Fruit fly (Drosophila melanogaster) whole organism, pupa: ENCODE results near the gene Ids.

Source experiments
- CG10348 ChIP-seq: fragments of 200-800 bp; sonication (Bioruptor generic); IDR thresholded peaks from 2 replicates; pipeline ENCODE4 v1.3.6; 2022; ENCODE audit warnings: missing biosample characterization, missing genetic modification characterization
- CG12605 ChIP-seq: fragments of 200-800 bp; sonication (Bioruptor generic); IDR thresholded peaks from 2 replicates; pipeline ENCODE4 v1.3.6; 2022; ENCODE audit warnings: missing biosample characterization, missing genetic modification characterization
- CG13204 ChIP-seq: fragments of 200-800 bp; sonication (Bioruptor generic); optimal IDR thresholded peaks from 2 replicates; lab custom pipeline; 2018; ENCODE audit warnings: missing biosample characterization, mild to moderate bottlenecking, missing genetic modification characterization, moderate library complexity
- CG14655 ChIP-seq: fragments of 200-800 bp; sonication (Bioruptor generic); optimal IDR thresholded peaks from 3 replicates; lab custom pipeline; 2017; ENCODE audit warnings: mild to moderate bottlenecking, missing biosample characterization, missing genetic modification reagents, missing genetic modification characterization
- CG15710 ChIP-seq: fragments of 200-800 bp; sonication (Bioruptor generic); optimal IDR thresholded peaks from 2 replicates; lab custom pipeline; 2018; ENCODE audit warnings: missing biosample characterization, mild to moderate bottlenecking, missing genetic modification characterization, moderate library complexity
- CG17806 ChIP-seq: fragments of 200-800 bp; sonication (Bioruptor generic); optimal IDR thresholded peaks from 2 replicates; lab custom pipeline; 2018; ENCODE audit warnings: missing biosample characterization, mild to moderate bottlenecking, missing genetic modification characterization, moderate library complexity
- CG32121 ChIP-seq: fragments of 200-800 bp; sonication (Bioruptor generic); IDR thresholded peaks from 2 replicates; pipeline ENCODE4 v1.3.6; 2022; ENCODE audit warnings: missing biosample characterization, missing genetic modification characterization
- CG34367 ChIP-seq: fragments of 200-800 bp; sonication (Bioruptor generic); optimal IDR thresholded peaks from 2 replicates; lab custom pipeline; 2018; ENCODE audit warnings: missing biosample characterization, mild to moderate bottlenecking, missing genetic modification characterization
- CG4496 ChIP-seq: fragments of 200-800 bp; sonication (Bioruptor generic); IDR thresholded peaks from 3 replicates; pipeline ENCODE4 v1.3.6; 2022; ENCODE audit warnings: missing biosample characterization, missing genetic modification characterization
- CG8159 ChIP-seq: fragments of 200-800 bp; sonication (Bioruptor generic); optimal IDR thresholded peaks from 3 replicates; lab custom pipeline; 2018; ENCODE audit warnings: missing biosample characterization, mild to moderate bottlenecking, missing genetic modification characterization, moderate library complexity
- CG8301 ChIP-seq: fragments of 200-800 bp; sonication (Bioruptor generic); optimal IDR thresholded peaks from 2 replicates; lab custom pipeline; 2018; ENCODE audit warnings: missing biosample characterization, mild to moderate bottlenecking, missing genetic modification characterization
- CG9948 ChIP-seq: fragments of 200-800 bp; sonication (Bioruptor generic); optimal IDR thresholded peaks from 2 replicates; lab custom pipeline; 2018; ENCODE audit warnings: missing biosample characterization, mild to moderate bottlenecking, missing genetic modification characterization, moderate library complexity
- D1 ChIP-seq: fragments of 200-800 bp; sonication (Bioruptor generic); optimal IDR thresholded peaks from 2 replicates; lab custom pipeline; 2018; ENCODE audit warnings: missing biosample characterization, mild to moderate bottlenecking, missing genetic modification characterization, moderate library complexity
- EcR ChIP-seq: fragments of 200-800 bp; sonication (Bioruptor generic); optimal IDR thresholded peaks from 3 replicates; lab custom pipeline; 2019; ENCODE audit warnings: missing biosample characterization, missing genetic modification characterization, mild to moderate bottlenecking, moderate library complexity, missing genetic modification reagents
- Ets98B ChIP-seq: fragments of 200-800 bp; sonication (Bioruptor generic); IDR thresholded peaks from 2 replicates; pipeline ENCODE4 v1.3.6; 2022; ENCODE audit warnings: missing biosample characterization, missing genetic modification characterization
- Pif1A ChIP-seq: fragments of 200-800 bp; sonication (Bioruptor generic); optimal IDR thresholded peaks from 3 replicates; lab custom pipeline; 2016; ENCODE audit warnings: missing biosample characterization, missing genetic modification characterization
- Pif1B ChIP-seq: fragments of 200-800 bp; sonication (Bioruptor generic); optimal IDR thresholded peaks from 3 replicates; lab custom pipeline; 2016; ENCODE audit warnings: missing biosample characterization, missing genetic modification characterization
- Snoo ChIP-seq: fragments of 200-800 bp; sonication (Bioruptor generic); optimal IDR thresholded peaks from 3 replicates; lab custom pipeline; 2017; ENCODE audit warnings: missing biosample characterization, mild to moderate bottlenecking, missing genetic modification characterization, inconsistent platforms
- fd96Ca ChIP-seq: fragments of 200-800 bp; sonication (Bioruptor generic); IDR thresholded peaks from 3 replicates; pipeline ENCODE4 v1.3.6; 2022; ENCODE audit warnings: missing biosample characterization, missing genetic modification characterization
- gl ChIP-seq: fragments of 200-800 bp; sonication (Bioruptor generic); optimal IDR thresholded peaks from 2 replicates; lab custom pipeline; 2018; ENCODE audit warnings: missing biosample characterization, mild to moderate bottlenecking, missing genetic modification characterization
- rn ChIP-seq: fragments of 200-800 bp; sonication (Bioruptor generic); IDR thresholded peaks from 2 replicates; pipeline ENCODE4 v1.3.6; 2022; ENCODE audit warnings: missing biosample characterization, missing genetic modification characterization

The Ids gene

dm6 chr3L:3369256-3369655 is 8.8 kb upstream of the Ids start, which contains the start of gene Drs:
Drs (plus strand) TSS chr3L:3369556.
- TF ChIP-seq CG14655 (GFP tag; lab: Kevin White, UChicago) (no peak), Ets98B (GFP tag; lab: Robert Waterston, UW) (no peak)
- TF ChIP-seq, all 21 proteins: peak for 0

DNA sequence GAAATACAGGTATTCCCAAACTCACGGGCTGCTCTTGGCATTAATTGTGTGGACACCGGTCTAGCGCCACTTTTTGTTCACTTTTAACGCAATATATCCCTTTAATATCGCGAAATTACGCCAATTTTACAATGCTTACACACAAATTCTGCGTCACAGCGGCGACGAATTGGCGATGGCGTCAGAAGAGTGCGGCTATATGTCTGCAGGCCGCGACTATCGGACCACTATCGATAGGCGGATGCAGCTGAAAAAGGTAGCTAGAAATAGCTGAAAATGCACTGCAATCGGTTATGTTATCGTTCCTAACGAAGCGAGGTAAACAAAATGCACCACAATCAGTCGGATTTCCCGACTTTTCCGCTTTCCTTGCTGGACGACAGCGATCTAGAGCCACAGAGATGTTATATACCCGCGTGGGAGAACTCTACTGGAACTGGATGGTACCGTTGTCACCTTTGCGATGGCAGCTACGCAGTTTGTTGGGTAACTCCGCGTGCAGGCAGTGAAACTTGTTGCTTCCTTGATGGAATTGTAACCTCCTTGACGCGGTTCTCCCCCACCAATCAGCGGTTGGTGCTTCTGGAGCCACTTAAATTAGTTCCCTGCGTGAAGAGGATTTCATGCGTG is 4.0 kb upstream of the Ids start, which contains the start of the genes Ythdc1 and CG12010:
TSS of gene Ythdc1 (minus strand) at position 177 of the 630 bp plus-strand sequence.
TSS of gene CG12010 (plus strand) at position 289 of the 630 bp plus-strand sequence.
- TF ChIP-seq Snoo: no peak
- peak; percentile 15; the same call in 1 of the 2 replicates for TF ChIP-seq CG12605 (GFP tag; lab: Robert Waterston, UW)

DNA sequence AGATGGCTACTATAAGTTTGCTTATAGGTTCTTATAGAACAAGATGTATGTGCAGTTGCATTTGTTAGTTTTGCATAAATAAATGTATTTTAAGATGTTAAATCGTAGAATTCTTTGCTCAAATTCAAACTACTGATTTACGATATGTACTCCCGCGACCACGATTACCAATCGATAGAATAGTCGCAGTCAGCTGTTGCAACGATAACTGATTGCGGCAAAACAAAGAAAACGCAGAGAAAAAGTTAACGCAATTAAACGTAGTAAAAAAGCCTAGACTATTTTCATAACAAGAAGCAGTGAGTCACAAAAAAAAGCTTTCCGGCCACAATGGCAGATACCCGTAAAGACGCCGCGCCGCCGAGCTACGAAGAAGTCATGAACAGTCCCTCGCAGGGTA is 1.5 kb upstream of the Ids start, which contains the start of gene CG12012:
TSS of gene CG12012 (plus strand) at position 207 of the 400 bp plus-strand sequence.
- TF ChIP-seq fd96Ca (GFP tag; lab: Robert Waterston, UW): no peak
- no peak for TF ChIP-seq EcR (GFP tag; lab: Kevin White, UChicago)
- TF ChIP-seq CG10348 (GFP tag; lab: Robert Waterston, UW): no peak
- no peak for TF ChIP-seq CG9948 (tag; lab: Kevin White, UChicago)
- no peak for TF ChIP-seq CG8301 (tag; lab: Kevin White, UChicago)
- TF ChIP-seq CG15710 (tag; lab: Kevin White, UChicago): no peak
- TF ChIP-seq gl (tag; lab: Kevin White, UChicago): no peak
- no peak for TF ChIP-seq Snoo
- no peak for TF ChIP-seq Pif1A (GFP tag; lab: Kevin White, UChicago)
- TF ChIP-seq CG12605 (GFP tag; lab: Robert Waterston, UW): no peak
- no peak for TF ChIP-seq CG8159
- no peak for TF ChIP-seq CG17806 (tag; lab: Kevin White, UChicago)

- TF ChIP-seq D1 (tag; lab: Kevin White, UChicago): no peak
These were observed 662 bp upstream of the Ids start for dm6 chr3L:3377247-3377964.

dm6 chr3L:3380225-3381043 is 2.4 kb downstream of the Ids start:
- TF ChIP-seq D1 (tag; lab: Kevin White, UChicago) (no peak), CG9948 (tag; lab: Kevin White, UChicago) (no peak), CG13204 (GFP tag; lab: Kevin White, UChicago) (no peak), Snoo (no peak), rn (no peak), Ets98B (GFP tag; lab: Robert Waterston, UW) (peak; percentile 75), CG17806 (tag; lab: Kevin White, UChicago) (no peak), CG8301 (tag; lab: Kevin White, UChicago) (peak; percentile 62), CG10348 (GFP tag; lab: Robert Waterston, UW) (peak; percentile 34; the same call in 1 of the 2 replicates), CG14655 (GFP tag; lab: Kevin White, UChicago) (no peak), Pif1A (GFP tag; lab: Kevin White, UChicago) (peak; percentile 50), CG4496 (GFP tag; lab: Robert Waterston, UW) (peak; percentile 64; the same call in 2 of the 3 replicates), CG15710 (tag; lab: Kevin White, UChicago) (no peak), CG32121 (GFP tag; lab: Robert Waterston, UW) (peak; percentile 68; the same call in 1 of the 2 replicates), fd96Ca (GFP tag; lab: Robert Waterston, UW) (peak; percentile 72), CG8159 (no peak), Pif1B (peak; percentile 40), CG34367 (tag; lab: Kevin White, UChicago) (no peak), EcR (GFP tag; lab: Kevin White, UChicago) (peak; percentile 44), CG12605 (GFP tag; lab: Robert Waterston, UW) (no peak), gl (tag; lab: Kevin White, UChicago) (no peak)

DNA sequence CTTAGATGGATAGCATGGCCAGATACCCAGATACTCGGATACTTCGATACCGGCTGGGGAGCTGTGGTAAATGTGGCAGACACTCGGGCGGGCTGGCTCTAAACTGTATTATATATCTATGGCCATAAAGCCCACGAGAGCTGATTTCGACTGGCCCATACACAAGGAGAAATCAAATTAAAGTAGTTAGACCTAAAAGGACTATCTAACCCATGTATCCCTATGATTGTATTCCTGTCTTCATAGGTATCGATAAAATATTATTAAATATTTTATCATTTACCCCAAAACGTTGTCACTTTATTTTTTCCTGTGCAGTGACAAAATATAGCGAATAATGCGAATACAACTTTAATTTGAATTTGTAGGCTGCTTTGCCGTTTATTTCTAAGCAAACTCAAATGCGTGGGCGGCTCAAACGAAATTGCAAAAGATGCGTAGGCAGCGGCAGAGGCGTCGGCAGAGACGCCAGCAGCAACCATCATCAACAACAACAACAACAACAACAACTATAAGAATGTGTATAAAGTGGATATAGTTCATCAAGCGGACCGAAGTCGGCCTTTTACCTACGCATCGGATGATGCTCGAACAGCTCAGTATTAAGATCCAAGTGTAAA is 3.9 kb downstream of the Ids start:
- TF ChIP-seq CG4496 (GFP tag; lab: Robert Waterston, UW): peak; percentile 74
- TF ChIP-seq CG12605 (GFP tag; lab: Robert Waterston, UW): 0 out of 2 replicates have a peak, but pooled peaks have one; percentile 52
- TF ChIP-seq Ets98B (GFP tag; lab: Robert Waterston, UW): peak; percentile 69
- TF ChIP-seq Snoo: no peak
- TF ChIP-seq rn: peak; percentile 41; the same call in 1 of the 2 replicates
- TF ChIP-seq CG14655 (GFP tag; lab: Kevin White, UChicago): peak; percentile 13
- TF ChIP-seq D1 (tag; lab: Kevin White, UChicago): no peak
- TF ChIP-seq CG15710 (tag; lab: Kevin White, UChicago): no peak
- TF ChIP-seq fd96Ca (GFP tag; lab: Robert Waterston, UW): no peak; the same call in 2 of the 3 replicates
- no peak for TF ChIP-seq Pif1A (GFP tag; lab: Kevin White, UChicago)
- TF ChIP-seq CG10348 (GFP tag; lab: Robert Waterston, UW): 0 out of 2 replicates have a peak, but pooled peaks have one; percentile 31
- TF ChIP-seq CG8301 (tag; lab: Kevin White, UChicago): peak; percentile 30
- no peak for TF ChIP-seq CG17806 (tag; lab: Kevin White, UChicago)
- TF ChIP-seq CG32121 (GFP tag; lab: Robert Waterston, UW): peak; percentile 71
